Worm (Caenorhabditis elegans) whole organism, L3 larva: ENCODE data around the gene Y53C12A.8.

Source experiments
- aly-2 ChIP-seq: fragments of 150-350 bp; optimal IDR thresholded peaks from 2 replicates; lab custom pipeline; 2014; ENCODE audit warnings: missing biosample characterization, missing genetic modification characterization
- ama-1 ChIP-seq: fragments of 150-350 bp; optimal IDR thresholded peaks from 2 replicates; lab custom pipeline; 2018
- ceh-16 ChIP-seq: sonication (generic microtip); optimal IDR thresholded peaks from 2 replicates; lab custom pipeline; 2017; ENCODE audit warnings: missing biosample characterization, missing genetic modification characterization
- ceh-28 ChIP-seq: fragments of 150-350 bp; optimal IDR thresholded peaks from 2 replicates; lab custom pipeline; 2014; ENCODE audit warnings: missing biosample characterization, missing genetic modification reagents, missing genetic modification characterization
- daf-12 ChIP-seq: fragments of 150-350 bp; optimal IDR thresholded peaks from 2 replicates; lab custom pipeline; 2014; ENCODE audit warnings: missing biosample characterization, missing genetic modification reagents, missing genetic modification characterization
- egl-27 ChIP-seq: sonication (generic microtip); optimal IDR thresholded peaks from 4 replicates; lab custom pipeline; 2017; ENCODE audit warnings: missing biosample characterization, missing genetic modification reagents, missing genetic modification characterization
- egl-5 ChIP-seq: fragments of 150-350 bp; optimal IDR thresholded peaks from 2 replicates; lab custom pipeline; 2017; ENCODE audit warnings: missing biosample characterization, missing genetic modification reagents, missing genetic modification characterization, inconsistent platforms
- elt-1 ChIP-seq: fragments of 150-350 bp; optimal IDR thresholded peaks from 2 replicates; lab custom pipeline; 2014; ENCODE audit warnings: missing biosample characterization, missing genetic modification characterization
- elt-2 ChIP-seq: sonication (generic microtip); optimal IDR thresholded peaks from 2 replicates; lab custom pipeline; 2016; ENCODE audit warnings: missing genetic modification reagents, mild to moderate bottlenecking, missing genetic modification characterization, missing compliant biosample characterization
- elt-3 ChIP-seq, 3 experiments: fragments of 150-350 bp in 1 of 3; sonication (generic microtip) in 2 of 3; optimal IDR thresholded peaks; 2 replicates in 2 of 3; 4 replicates in 1 of 3; lab custom pipeline; 2014 to 2017; ENCODE audit warnings: missing biosample characterization in 3 of 3, missing genetic modification characterization in 3 of 3
- eor-1 ChIP-seq, 2 experiments: fragments of 150-350 bp; optimal IDR thresholded peaks; 2 replicates each; lab custom pipeline; 2014 to 2018; ENCODE audit warnings: missing biosample characterization in 2 of 2, missing genetic modification characterization in 2 of 2
- fkh-10 ChIP-seq: sonication (generic microtip); optimal IDR thresholded peaks from 2 replicates; lab custom pipeline; 2017; ENCODE audit warnings: missing biosample characterization, missing genetic modification reagents, missing genetic modification characterization
- fos-1 ChIP-seq: fragments of 150-350 bp; optimal IDR thresholded peaks from 2 replicates; lab custom pipeline; 2014; ENCODE audit warnings: missing biosample characterization, missing genetic modification characterization
- hmg-11 ChIP-seq: sonication (generic microtip); optimal IDR thresholded peaks from 2 replicates; lab custom pipeline; 2016; ENCODE audit warnings: missing genetic modification characterization, missing compliant biosample characterization
- jun-1 ChIP-seq: fragments of 150-350 bp; optimal IDR thresholded peaks from 2 replicates; lab custom pipeline; 2014; ENCODE audit warnings: missing biosample characterization, missing genetic modification reagents, missing genetic modification characterization
- lin-15B ChIP-seq: fragments of 150-350 bp; optimal IDR thresholded peaks from 2 replicates; lab custom pipeline; 2014; ENCODE audit warnings: missing biosample characterization, missing genetic modification characterization
- lin-39 ChIP-seq: fragments of 150-350 bp; optimal IDR thresholded peaks from 2 replicates; lab custom pipeline; 2018; ENCODE audit warnings: missing biosample characterization, missing genetic modification reagents, missing genetic modification characterization
- lsy-12 ChIP-seq: sonication (generic microtip); optimal IDR thresholded peaks from 2 replicates; lab custom pipeline; 2016; ENCODE audit warnings: mild to moderate bottlenecking, missing genetic modification characterization, missing compliant biosample characterization
- mdl-1 ChIP-seq: fragments of 150-350 bp; optimal IDR thresholded peaks from 2 replicates; lab custom pipeline; 2014; ENCODE audit warnings: missing biosample characterization, missing genetic modification characterization
- mml-1 ChIP-seq: fragments of 150-350 bp; sonication (generic microtip); optimal IDR thresholded peaks from 3 replicates; lab custom pipeline; 2014; ENCODE audit warnings: missing biosample characterization, missing genetic modification characterization
- nfya-1 ChIP-seq: sonication (generic microtip); optimal IDR thresholded peaks from 2 replicates; lab custom pipeline; 2017; ENCODE audit warnings: missing genetic modification characterization, mild to moderate bottlenecking, missing compliant biosample characterization, antibody characterized with exemption, moderate library complexity; ENCODE audit not compliant: insufficient read depth
- nhr-11 ChIP-seq: fragments of 150-350 bp; optimal IDR thresholded peaks from 2 replicates; lab custom pipeline; 2014; ENCODE audit warnings: missing biosample characterization, missing genetic modification characterization
- nhr-23 ChIP-seq: fragments of 150-350 bp; optimal IDR thresholded peaks from 2 replicates; lab custom pipeline; 2014; ENCODE audit warnings: missing biosample characterization, missing genetic modification reagents, missing genetic modification characterization
- nhr-237 ChIP-seq: fragments of 150-350 bp; optimal IDR thresholded peaks from 2 replicates; lab custom pipeline; 2014; ENCODE audit warnings: missing biosample characterization, missing genetic modification characterization
- nhr-25 ChIP-seq: sonication (generic microtip); optimal IDR thresholded peaks from 2 replicates; lab custom pipeline; 2017; ENCODE audit warnings: missing biosample characterization, missing genetic modification characterization
- nhr-77 ChIP-seq: fragments of 150-350 bp; optimal IDR thresholded peaks from 2 replicates; lab custom pipeline; 2014; ENCODE audit warnings: missing biosample characterization, missing genetic modification characterization
- pha-4 ChIP-seq: fragments of 150-350 bp; optimal IDR thresholded peaks from 2 replicates; lab custom pipeline; 2014; ENCODE audit warnings: missing biosample characterization, missing genetic modification reagents, missing genetic modification characterization
- sea-2 ChIP-seq: fragments of 150-350 bp; sonication (generic microtip); optimal IDR thresholded peaks from 4 replicates; lab custom pipeline; 2014; ENCODE audit warnings: missing biosample characterization, missing genetic modification reagents, missing genetic modification characterization
- snpc-4 ChIP-seq: fragments of 150-350 bp; optimal IDR thresholded peaks from 2 replicates; lab custom pipeline; 2014; ENCODE audit warnings: missing biosample characterization, missing genetic modification characterization
- tbx-2 ChIP-seq: sonication (generic microtip); optimal IDR thresholded peaks from 2 replicates; lab custom pipeline; 2016; ENCODE audit warnings: mild to moderate bottlenecking, missing genetic modification characterization, missing compliant biosample characterization
- unc-39 ChIP-seq: sonication (generic microtip); optimal IDR thresholded peaks from 4 replicates; lab custom pipeline; 2017; ENCODE audit warnings: missing biosample characterization, missing genetic modification characterization
- zag-1 ChIP-seq: fragments of 150-350 bp; optimal IDR thresholded peaks from 2 replicates; lab custom pipeline; 2014; ENCODE audit warnings: missing biosample characterization, missing genetic modification characterization

Gene Y53C12A.8

DNA sequence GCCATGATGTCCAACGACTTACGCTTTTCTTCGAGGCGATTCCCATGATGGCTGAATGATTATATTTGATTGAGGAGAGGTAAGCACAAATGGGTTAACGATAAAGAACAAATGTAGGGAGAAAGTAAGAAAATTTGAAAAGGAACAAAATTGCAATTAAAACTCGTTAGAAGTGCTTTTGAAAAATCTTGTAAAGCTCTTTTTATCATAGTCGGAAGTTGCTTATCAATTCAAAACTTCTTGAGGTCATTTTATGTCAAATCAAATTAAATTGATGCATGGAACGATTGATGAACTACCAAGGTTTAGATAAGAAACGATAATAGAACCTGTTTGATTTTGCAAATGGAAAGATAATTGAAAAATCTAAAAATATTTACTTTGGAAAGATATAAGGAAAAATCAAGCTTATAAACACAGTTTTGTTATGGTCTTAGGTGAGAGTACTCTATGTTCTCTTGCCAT is 8.6 kb upstream of the Y53C12A.8 start, which contains the start of gene glt-5:
Gene glt-5 (minus strand): TSS at position 51 of the 465 bp plus-strand sequence.
- no peak for TF ChIP-seq eor-1 (tag; optimal IDR thresholded peaks at IDR 0.05; lab: Kevin White, UChicago)
- TF ChIP-seq mdl-1 (tag; lab: Kevin White, UChicago) = no peak
- TF ChIP-seq daf-12 (tag; lab: Kevin White, UChicago) = no peak
- TF ChIP-seq elt-3 (tag; optimal IDR thresholded peaks at IDR 0.05; lab: Kevin White, UChicago) = no peak
- TF ChIP-seq nfya-1 = no peak
- no peak for TF ChIP-seq nhr-77
- no peak for TF ChIP-seq zag-1 (tag; lab: Kevin White, UChicago)
- no peak for TF ChIP-seq egl-27 (tag; lab: Kevin White, UChicago)
- TF ChIP-seq, all 47 proteins: peak for 0

DNA sequence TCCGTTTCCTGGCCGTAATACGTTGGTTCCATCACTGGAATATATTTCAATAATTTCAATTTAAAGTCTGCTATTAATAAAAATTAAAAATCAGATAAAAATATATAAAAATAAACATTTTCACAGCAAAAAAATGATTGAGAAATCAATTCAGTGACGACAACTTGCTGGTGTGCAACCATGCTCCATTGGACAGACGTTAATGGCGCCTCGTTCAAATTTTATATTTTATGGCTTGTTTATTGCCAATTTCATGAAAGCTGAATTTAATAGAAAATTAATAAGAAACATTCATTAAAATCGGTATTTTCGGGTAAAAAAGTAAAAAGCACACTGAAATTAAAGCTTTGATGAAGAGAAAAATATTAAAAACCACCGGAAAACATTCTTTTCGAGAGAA is 5.9 kb upstream of the Y53C12A.8 start, which contains the start of gene Y53C12A.3:
Gene Y53C12A.3 (minus strand): TSS at position 34 of the 400 bp plus-strand sequence.
- TF ChIP-seq egl-5 (tag; lab: Kevin White, UChicago) (peak; percentile 4), nhr-77 (no peak), hmg-11 (tag; lab: Kevin White, UChicago) (peak; percentile 54), mml-1 (tag; lab: Kevin White, UChicago) (no peak), lin-39 (tag; lab: Kevin White, UChicago) (peak; percentile 16), nhr-23 (tag; lab: Kevin White, UChicago) (peak; percentile 8), pha-4 (tag; lab: Kevin White, UChicago) (peak; percentile 78), nfya-1 (peak; percentile 52), aly-2 (no peak), jun-1 (tag; lab: Kevin White, UChicago) (no peak), lin-15B (tag; lab: Kevin White, UChicago) (peak; percentile 51)

DNA sequence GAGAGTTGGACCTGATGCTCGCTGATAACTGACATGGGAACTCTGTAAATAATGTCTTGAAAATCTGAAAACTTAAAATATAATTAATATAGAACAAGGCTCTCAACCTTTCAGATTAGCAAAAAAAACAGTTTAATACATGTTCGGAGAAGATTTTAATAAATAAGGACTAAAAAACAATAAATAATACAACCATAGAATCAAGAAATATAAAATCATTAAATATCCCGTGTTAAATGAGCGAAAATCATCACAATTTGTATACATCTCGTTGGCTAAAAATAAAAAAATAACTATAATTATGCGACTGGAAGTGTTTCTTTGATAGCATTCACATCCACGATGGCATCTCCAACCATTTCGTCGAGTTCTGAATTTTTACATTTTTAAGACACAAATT is 4.5 kb upstream of the Y53C12A.8 start, which contains the start of gene Y53C12A.10:
Gene Y53C12A.10 (minus strand): TSS at position 101 of the 400 bp plus-strand sequence.
- TF ChIP-seq nhr-11 (tag; lab: Kevin White, UChicago) (no peak), mml-1 (tag; lab: Kevin White, UChicago) (no peak), ceh-16 (tag; lab: Kevin White, UChicago) (no peak), jun-1 (tag; lab: Kevin White, UChicago) (no peak), unc-39 (tag; lab: Kevin White, UChicago) (no peak), tbx-2 (no peak), nhr-237 (tag; lab: Kevin White, UChicago) (no peak), mdl-1 (tag; lab: Kevin White, UChicago) (no peak), pha-4 (tag; lab: Kevin White, UChicago) (no peak)

DNA sequence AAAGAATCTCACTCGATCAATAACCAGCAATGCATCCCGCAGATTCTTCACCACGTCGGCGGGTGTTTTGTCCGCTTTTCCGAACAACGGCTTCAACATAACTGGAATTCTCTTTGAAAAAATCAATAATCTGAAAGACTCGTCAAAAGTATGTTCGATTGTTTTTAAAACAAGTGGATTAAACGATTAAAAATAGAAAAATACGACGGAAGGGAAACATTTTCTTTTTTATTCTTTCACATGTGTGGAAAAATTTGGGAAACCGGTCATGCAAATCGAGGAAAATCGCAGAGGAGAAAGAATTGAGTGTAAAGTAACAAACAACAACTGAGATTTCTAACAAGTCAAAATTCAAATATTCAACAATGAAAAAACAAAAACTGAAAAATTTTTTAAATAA is 3.3 kb upstream of the Y53C12A.8 start, which contains the start of gene mop-25.2:
Gene mop-25.2 (minus strand): TSS at position 101 of the 400 bp plus-strand sequence.
- no peak for TF ChIP-seq daf-12 (tag; lab: Kevin White, UChicago)
- TF ChIP-seq ceh-28 (tag; lab: Kevin White, UChicago) = peak; percentile 17

DNA sequence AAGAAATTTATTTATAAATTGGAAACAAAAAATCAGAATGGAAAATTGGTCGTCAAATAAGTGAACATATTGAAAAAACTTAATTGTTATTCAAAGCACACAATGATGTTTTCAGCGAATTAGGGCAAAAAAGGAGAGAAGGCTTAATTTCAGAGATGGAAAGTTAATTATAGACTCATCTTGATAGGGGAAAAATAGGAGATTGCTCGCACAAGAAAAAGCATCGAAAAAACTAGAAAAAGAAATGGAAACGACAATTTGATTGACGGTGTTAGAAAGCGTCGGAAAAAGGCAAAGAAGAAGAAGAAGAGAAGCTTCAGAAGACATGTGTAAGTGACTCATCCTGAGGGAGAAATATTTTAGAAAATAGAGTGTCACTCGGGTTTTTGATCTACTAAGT is 4.3 kb downstream of the Y53C12A.8 start:
- TF ChIP-seq nhr-237 (tag; lab: Kevin White, UChicago) = no peak
- peak; percentile 27 for TF ChIP-seq fkh-10 (GFP tag; lab: Kevin White, UChicago)
- TF ChIP-seq elt-1 (tag; lab: Kevin White, UChicago) = peak; percentile 86

DNA sequence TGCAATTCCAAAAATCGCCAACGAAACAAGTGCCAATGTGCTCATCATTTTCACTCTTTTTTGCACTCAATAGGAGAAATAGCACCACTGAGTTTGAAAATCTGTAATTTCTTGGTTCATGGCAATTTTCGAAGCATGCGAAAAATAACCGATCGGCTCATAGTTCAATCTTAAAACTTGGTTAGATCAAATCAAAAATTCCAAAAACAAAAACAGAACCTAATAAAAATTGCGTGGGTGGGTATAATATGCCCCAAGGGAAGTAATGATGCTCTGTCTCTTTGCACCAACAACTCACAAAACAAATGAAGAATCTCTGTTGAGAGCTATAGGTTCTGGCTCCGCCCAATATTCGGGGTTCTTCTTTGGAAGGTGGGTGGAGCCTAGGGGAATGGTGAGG is 8.4 kb downstream of the Y53C12A.8 start, which contains the start of gene nlp-11:
Gene nlp-11 (minus strand): TSS at position 101 of the 400 bp plus-strand sequence.
- TF ChIP-seq sea-2 (GFP tag; lab: Kevin White, UChicago) = no peak
- no peak for TF ChIP-seq ceh-16 (tag; lab: Kevin White, UChicago)
- TF ChIP-seq lsy-12 (tag; lab: Kevin White, UChicago) = no peak
- TF ChIP-seq fos-1 (tag; lab: Kevin White, UChicago) = no peak
- no peak for TF ChIP-seq ama-1
- no peak for TF ChIP-seq hmg-11 (tag; lab: Kevin White, UChicago)
- TF ChIP-seq lin-15B (tag; lab: Kevin White, UChicago) = no peak
- TF ChIP-seq nhr-11 (tag; lab: Kevin White, UChicago) = no peak
- TF ChIP-seq elt-2 = no peak
- TF ChIP-seq zag-1 (tag; lab: Kevin White, UChicago) = no peak
- no peak for TF ChIP-seq lin-39 (tag; lab: Kevin White, UChicago)
- TF ChIP-seq elt-3 (tag; optimal IDR thresholded peaks at IDR 0.05; lab: Kevin White, UChicago) = no peak
- TF ChIP-seq tbx-2 = no peak
- TF ChIP-seq egl-5 (tag; lab: Kevin White, UChicago) = no peak
- no peak for TF ChIP-seq unc-39 (tag; lab: Kevin White, UChicago)
- no peak for TF ChIP-seq fkh-10 (GFP tag; lab: Kevin White, UChicago)
- no peak for TF ChIP-seq egl-27 (tag; lab: Kevin White, UChicago)
- no peak for TF ChIP-seq nhr-25 (tag; lab: Kevin White, UChicago)
- TF ChIP-seq snpc-4 (tag; lab: Kevin White, UChicago) = no peak
- TF ChIP-seq nhr-237 (tag; lab: Kevin White, UChicago) = no peak
